Fruit fly (Drosophila melanogaster): ENCODE results near the gene CG12693.

CG12693 gene

DNA sequence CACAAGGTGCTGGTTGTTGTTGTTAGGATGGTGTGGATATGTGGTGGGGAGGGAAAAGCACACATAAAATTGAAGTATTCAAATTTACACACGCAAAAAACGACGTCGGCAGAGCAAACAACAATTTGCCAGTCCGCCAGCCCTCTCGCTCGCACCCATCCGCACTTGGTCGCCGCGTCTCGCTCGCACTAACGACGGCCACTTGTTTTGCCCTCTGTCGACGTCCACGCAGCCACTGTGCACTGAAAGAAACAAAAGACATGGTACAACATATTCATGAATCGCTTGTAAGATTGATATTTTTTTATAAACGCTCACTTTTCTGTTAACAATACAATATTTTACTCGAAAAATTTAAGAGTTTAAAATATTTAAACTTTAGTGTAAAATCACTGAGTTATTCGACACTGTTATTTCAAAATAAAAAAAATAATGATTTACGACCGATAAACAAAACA, 5.3 kb downstream of the CG12693 start (continued):
- TF ChIP-seq lov (optimal IDR thresholded peaks at IDR 0.05) (no peak), lov (GFP tag; IDR thresholded peaks at IDR 0.05) (no peak), Hmr (GFP tag; optimal IDR thresholded peaks at IDR 0.05) (peak; percentile 71), ro (GFP tag; IDR thresholded peaks at IDR 0.05) (no peak), hb (GFP tag; IDR thresholded peaks at IDR 0.05; ENCODE audit: partially characterized antibody) (no peak), CG11398 (GFP tag; optimal IDR thresholded peaks at IDR 0.05) (no peak), CTCF (GFP tag; optimal IDR thresholded peaks at IDR 0.05) (no peak), gce (GFP tag; IDR thresholded peaks at IDR 0.05) (no peak), HmgZ (tag; optimal IDR thresholded peaks at IDR 0.05) (peak; percentile 4), slbo (GFP tag; IDR thresholded peaks at IDR 0.05) (peak; percentile 72), prd (optimal IDR thresholded peaks at IDR 0.05) (no peak), prd (GFP tag; IDR thresholded peaks at IDR 0.05) (peak; percentile 45; the same call in 2 of the 3 replicates), bab2 (GFP tag; optimal IDR thresholded peaks at IDR 0.05) (peak; percentile 37), CG17361 (GFP tag; IDR thresholded peaks at IDR 0.05) (peak; percentile 49; the same call in 2 of the 3 replicates), sens (GFP tag) (peak; percentile 68), CG11560 (tag; IDR thresholded peaks at IDR 0.05) (0 out of 3 replicates have a peak, but pooled peaks have one; percentile 38), Nf-YA (GFP tag; IDR thresholded peaks at IDR 0.05) (no peak), CG11456 (GFP tag; IDR thresholded peaks at IDR 0.05) (peak; percentile 65), p53 (GFP tag; optimal IDR thresholded peaks at IDR 0.05) (no peak), nau (GFP tag; optimal IDR thresholded peaks at IDR 0.05) (peak; percentile 24), fd3F (GFP tag; optimal IDR thresholded peaks at IDR 0.05) (no peak), CG10654 (GFP tag; optimal IDR thresholded peaks at IDR 0.05) (peak; percentile 32), nmo (GFP tag; optimal IDR thresholded peaks at IDR 0.05) (peak; percentile 70), BEAF-32 (GFP tag; optimal IDR thresholded peaks at IDR 0.05) (no peak), Hr39 (optimal IDR thresholded peaks at IDR 0.05) (no peak), Bdp1 (GFP tag; optimal IDR thresholded peaks at IDR 0.05) (peak; percentile 21), Dref (GFP tag; IDR thresholded peaks at IDR 0.05) (no peak), CG6254 (GFP tag; optimal IDR thresholded peaks at IDR 0.05) (no peak), tup (GFP tag; optimal IDR thresholded peaks at IDR 0.05) (no peak), fd96Cb (tag; optimal IDR thresholded peaks at IDR 0.05) (peak; percentile 49), Gug (GFP tag; IDR thresholded peaks at IDR 0.05) (peak; percentile 27; the same call in 2 of the 4 replicates), Doc3 (GFP tag; IDR thresholded peaks at IDR 0.05; ENCODE audit: partially characterized antibody) (no peak), CG1603 (tag; optimal IDR thresholded peaks at IDR 0.05) (peak; percentile 21), Ada2b (GFP tag; IDR thresholded peaks at IDR 0.05) (peak; percentile 55), CG9817 (tag; optimal IDR thresholded peaks at IDR 0.05) (peak; percentile 67), ind (GFP tag; optimal IDR thresholded peaks at IDR 0.05) (peak; percentile 60), slou (GFP tag; optimal IDR thresholded peaks at IDR 0.05) (peak; percentile 63), Max (GFP tag; optimal IDR thresholded peaks at IDR 0.05) (peak; percentile 16), ab (GFP tag; optimal IDR thresholded peaks at IDR 0.05) (no peak), CrebB (tag; optimal IDR thresholded peaks at IDR 0.05) (no peak), Dbx (GFP tag; IDR thresholded peaks at IDR 0.05) (peak; percentile 52; the same call in 2 of the 3 replicates), CG43689 (GFP tag; IDR thresholded peaks at IDR 0.05) (no peak), bcd (GFP tag; optimal IDR thresholded peaks at IDR 0.05) (peak; percentile 66), CG31224 (GFP tag; IDR thresholded peaks at IDR 0.05) (0 out of 2 replicates have a peak, but pooled peaks have one; percentile 9), cad (GFP tag; optimal IDR thresholded peaks at IDR 0.05) (no peak), CG6272 (GFP tag; IDR thresholded peaks at IDR 0.05) (peak; percentile 31), CG12104 (GFP tag; optimal IDR thresholded peaks at IDR 0.05) (peak; percentile 33), H2.0 (GFP tag; IDR thresholded peaks at IDR 0.05) (no peak; the same call in 1 of the 2 replicates), crc (GFP tag; optimal IDR thresholded peaks at IDR 0.05) (no peak), zfh1 (GFP tag; IDR thresholded peaks at IDR 0.05) (peak; percentile 22; the same call in 1 of the 3 replicates), CG3281 (GFP tag; optimal IDR thresholded peaks at IDR 0.05) (peak; percentile 79), Lim3 (GFP tag; IDR thresholded peaks at IDR 0.05) (no peak), E2f1 (GFP tag; IDR thresholded peaks at IDR 0.05) (no peak; the same call in 1 of the 2 replicates)
